Worm (Caenorhabditis elegans): Measurements from ENCODE around the gene tag-314.

Gene tag-314

ce11 chrV:10440723-10441122, 12.2 kb upstream of the tag-314 start, which contains the start of gene snf-10:
snf-10 (minus strand) TSS chrV:10440823.
- TF ChIP-seq unc-86 (tag; optimal IDR thresholded peaks at IDR 0.05) (no peak), ahr-1 (tag; optimal IDR thresholded peaks at IDR 0.05) (no peak), hlh-13 (GFP tag; optimal IDR thresholded peaks at IDR 0.05) (no peak), F13H6.1 (tag; optimal IDR thresholded peaks at IDR 0.05) (no peak), ceh-9 (tag; optimal IDR thresholded peaks at IDR 0.05) (no peak), sox-2 (GFP tag; IDR thresholded peaks at IDR 0.05) (no peak), dve-1 (tag; optimal IDR thresholded peaks at IDR 0.05) (no peak)

DNA sequence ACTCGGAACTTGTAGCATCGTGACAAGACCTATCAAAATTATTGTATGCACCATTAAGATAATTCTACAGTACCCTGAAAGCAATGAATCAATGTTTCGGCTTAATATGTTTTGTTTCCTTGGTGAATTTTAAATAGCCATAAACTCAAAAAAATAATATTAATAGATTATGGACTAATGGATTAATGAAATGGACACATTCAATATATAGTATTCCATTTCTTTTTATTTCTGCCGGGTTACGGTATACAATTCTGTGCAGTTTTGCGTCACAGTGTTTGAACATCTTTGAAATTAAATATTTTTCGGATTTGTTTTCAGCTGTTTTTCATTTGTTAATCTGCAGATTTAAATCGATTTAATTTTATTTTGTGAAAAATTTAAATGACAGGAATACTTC, 8.1 kb upstream of the tag-314 start, which contains the start of gene set-22:
TSS of gene set-22 (plus strand) at position 301 of the 400 bp plus-strand sequence.
- TF ChIP-seq ets-4 (tag; optimal IDR thresholded peaks at IDR 0.05) (no peak), elt-4 (tag; optimal IDR thresholded peaks at IDR 0.05) (no peak), tbx-2 (tag; optimal IDR thresholded peaks at IDR 0.05) (no peak), hlh-6 (tag; optimal IDR thresholded peaks at IDR 0.05) (no peak), gmeb-2 (tag; optimal IDR thresholded peaks at IDR 0.05) (no peak), unc-3 (GFP tag; conservative IDR thresholded peaks at IDR 0.05) (no peak), unc-3 (tag; optimal IDR thresholded peaks at IDR 0.05) (no peak), pha-4 (tag; optimal IDR thresholded peaks at IDR 0.05) (no peak), nhr-11 (tag; optimal IDR thresholded peaks at IDR 0.05) (no peak), pros-1 (tag; optimal IDR thresholded peaks at IDR 0.05) (no peak), pqm-1 (tag; optimal IDR thresholded peaks at IDR 0.05) (no peak), ref-2 (tag; optimal IDR thresholded peaks at IDR 0.05) (no peak), ceh-31 (tag; optimal IDR thresholded peaks at IDR 0.05) (no peak), ceh-9 (tag; optimal IDR thresholded peaks at IDR 0.05) (no peak), zip-5 (tag; optimal IDR thresholded peaks at IDR 0.05) (no peak), Y22D7AL.16 (tag; optimal IDR thresholded peaks at IDR 0.05) (no peak), ahr-1 (tag; optimal IDR thresholded peaks at IDR 0.05) (no peak), F13H6.1 (tag; optimal IDR thresholded peaks at IDR 0.05) (no peak)

DNA sequence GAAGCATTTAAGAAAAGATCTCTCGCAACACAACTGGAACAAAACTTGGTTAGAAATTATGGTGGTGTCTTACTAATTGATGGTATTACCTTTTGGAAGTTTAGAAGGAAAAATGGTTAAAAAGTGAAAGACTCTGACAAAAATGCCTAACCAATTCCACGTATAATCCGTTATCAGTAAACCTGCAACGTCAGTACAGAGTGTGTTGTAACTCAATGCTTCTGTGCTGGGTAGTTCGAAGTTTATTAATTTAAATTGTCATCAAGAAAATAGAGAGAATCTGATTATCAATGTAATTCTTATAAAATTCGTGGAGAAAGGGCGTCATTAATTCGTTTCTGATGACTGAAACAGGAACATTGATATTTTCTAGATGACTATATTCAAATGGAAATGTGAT, 6.7 kb upstream of the tag-314 start:
- TF ChIP-seq ztf-16 (tag; optimal IDR thresholded peaks at IDR 0.05), result no peak
- no peak for TF ChIP-seq eyg-1 (tag; optimal IDR thresholded peaks at IDR 0.05)
- no peak for TF ChIP-seq lin-11 (tag; optimal IDR thresholded peaks at IDR 0.05)
- no peak for TF ChIP-seq lim-6 (tag; optimal IDR thresholded peaks at IDR 0.05)
- no peak for TF ChIP-seq T23F11.4 (GFP tag; optimal IDR thresholded peaks at IDR 0.05)
- no peak for TF ChIP-seq syd-9 (tag; optimal IDR thresholded peaks at IDR 0.05)
- TF ChIP-seq tbx-7 (tag; optimal IDR thresholded peaks at IDR 0.05), result no peak
- TF ChIP-seq pax-1 (tag; optimal IDR thresholded peaks at IDR 0.05), result no peak
- TF ChIP-seq hlh-13 (GFP tag; optimal IDR thresholded peaks at IDR 0.05), result no peak
- no peak for TF ChIP-seq sdc-2 (tag; optimal IDR thresholded peaks at IDR 0.05)
- TF ChIP-seq ref-2 (tag; optimal IDR thresholded peaks at IDR 0.05), result no peak
- TF ChIP-seq fkh-10 (GFP tag; optimal IDR thresholded peaks at IDR 0.05), result no peak
- no peak for TF ChIP-seq madf-2 (tag; optimal IDR thresholded peaks at IDR 0.05)
- TF ChIP-seq ceh-30 (tag; optimal IDR thresholded peaks at IDR 0.05), result no peak
- no peak for TF ChIP-seq ceh-2 (tag; optimal IDR thresholded peaks at IDR 0.05)
- TF ChIP-seq ceh-22 (tag; optimal IDR thresholded peaks at IDR 0.05), result no peak
- no peak for TF ChIP-seq che-1 (tag; optimal IDR thresholded peaks at IDR 0.05)
- no peak for TF ChIP-seq hlh-6 (tag; optimal IDR thresholded peaks at IDR 0.05)

- TF ChIP-seq unc-3 (GFP tag; conservative IDR thresholded peaks at IDR 0.05), result no peak
- TF ChIP-seq unc-3 (tag; optimal IDR thresholded peaks at IDR 0.05), result no peak
- TF ChIP-seq unc-55 (GFP tag; optimal IDR thresholded peaks at IDR 0.05), result no peak
Measured at ce11 chrV:10433721-10434120, 5.2 kb upstream of the tag-314 start, which contains the start of gene Y32F6A.4. Y32F6A.4 (minus strand) TSS chrV:10434067.
